Fruit fly (Drosophila melanogaster): ENCODE results near the gene Ir7a.

Gene Ir7a

dm6 chrX:7721905-7722304 lies 42.9 kb upstream of the Ir7a start, which contains the start of gene Hira (continued):
- peak; percentile 9 for TF ChIP-seq CG2120 (GFP tag; optimal IDR thresholded peaks at IDR 0.05)
- TF ChIP-seq sug (tag; optimal IDR thresholded peaks at IDR 0.05): peak; percentile 21
- TF ChIP-seq CG10267 (tag; optimal IDR thresholded peaks at IDR 0.05): peak; percentile 42
- TF ChIP-seq p53 (GFP tag; optimal IDR thresholded peaks at IDR 0.05): no peak

- TF ChIP-seq tin (GFP tag; optimal IDR thresholded peaks at IDR 0.05): peak; percentile 47
- TF ChIP-seq CG7372 (GFP tag; IDR thresholded peaks at IDR 0.05): 0 out of 2 replicates have a peak, but pooled peaks have one; percentile 25
- TF ChIP-seq aop (GFP tag; IDR thresholded peaks at IDR 0.05): no peak
- TF ChIP-seq gsb (GFP tag; IDR thresholded peaks at IDR 0.05): no peak
- peak; percentile 31 for TF ChIP-seq CG18764 (GFP tag; optimal IDR thresholded peaks at IDR 0.05)
- TF ChIP-seq Xrp1 (GFP tag; IDR thresholded peaks at IDR 0.05): peak; percentile 9; the same call in 1 of the 2 replicates
- TF ChIP-seq Sin3A (optimal IDR thresholded peaks at IDR 0.05): peak; percentile 47
- 0 out of 3 replicates have a peak, but pooled peaks have one; percentile 55 for TF ChIP-seq vnd (GFP tag; IDR thresholded peaks at IDR 0.05; ENCODE audit: partially characterized antibody)
- TF ChIP-seq Dref (GFP tag; IDR thresholded peaks at IDR 0.05): peak; percentile 70
- TF ChIP-seq lola (GFP tag; optimal IDR thresholded peaks at IDR 0.05): peak in 1 of 3 experiments; percentile 53
- TF ChIP-seq CG12104 (GFP tag; optimal IDR thresholded peaks at IDR 0.05): peak; percentile 77
- TF ChIP-seq CG11504 (tag; optimal IDR thresholded peaks at IDR 0.05): no peak
- no peak for TF ChIP-seq psq (GFP tag; optimal IDR thresholded peaks at IDR 0.05)
- TF ChIP-seq Optix (GFP tag; IDR thresholded peaks at IDR 0.05): no peak
- peak; percentile 30 for TF ChIP-seq CG33557 (GFP tag; optimal IDR thresholded peaks at IDR 0.05)
- TF ChIP-seq knrl (GFP tag; IDR thresholded peaks at IDR 0.05; ENCODE audit: partially characterized antibody): peak; percentile 62; the same call in 2 of the 3 replicates
- no peak for TF ChIP-seq zf30C (GFP tag; optimal IDR thresholded peaks at IDR 0.05)
- no peak for TF ChIP-seq Dip2 (GFP tag; IDR thresholded peaks at IDR 0.05)
- TF ChIP-seq sna (GFP tag; IDR thresholded peaks at IDR 0.05; ENCODE audit: partially characterized antibody): 0 out of 2 replicates have a peak, but pooled peaks have one; percentile 21
- no peak for TF ChIP-seq Side (GFP tag; optimal IDR thresholded peaks at IDR 0.05)
- TF ChIP-seq ac (GFP tag; optimal IDR thresholded peaks at IDR 0.05): no peak
- 0 out of 2 replicates have a peak, but pooled peaks have one; percentile 33 for TF ChIP-seq klu (GFP tag; IDR thresholded peaks at IDR 0.05)
- TF ChIP-seq CG9727 (GFP tag; optimal IDR thresholded peaks at IDR 0.05): peak; percentile 70
- no peak for TF ChIP-seq ato (GFP tag; IDR thresholded peaks at IDR 0.05; ENCODE audit: partially characterized antibody)
- peak; percentile 11 for TF ChIP-seq CG8944 (GFP tag; optimal IDR thresholded peaks at IDR 0.05)
- no peak for TF ChIP-seq CG13894 (tag; optimal IDR thresholded peaks at IDR 0.05)
- no peak for TF ChIP-seq CG18599 (GFP tag; optimal IDR thresholded peaks at IDR 0.05)
- peak; percentile 77 for TF ChIP-seq MBD-R2 (GFP tag; IDR thresholded peaks at IDR 0.05)
- no peak for TF ChIP-seq br (optimal IDR thresholded peaks at IDR 0.05)
- no peak for TF ChIP-seq CG11560 (tag; IDR thresholded peaks at IDR 0.05)
- no peak for TF ChIP-seq H15 (GFP tag; IDR thresholded peaks at IDR 0.05)
- peak; percentile 43 for TF ChIP-seq CG17186 (GFP tag; optimal IDR thresholded peaks at IDR 0.05)
- no peak for TF ChIP-seq trh (GFP tag; optimal IDR thresholded peaks at IDR 0.05)
- peak; percentile 69 for TF ChIP-seq CG18262 (tag; optimal IDR thresholded peaks at IDR 0.05)
- no peak for TF ChIP-seq Hey (tag; optimal IDR thresholded peaks at IDR 0.05)
- TF ChIP-seq stwl (tag; optimal IDR thresholded peaks at IDR 0.05): peak; percentile 1
- TF ChIP-seq CG31441 (GFP tag; IDR thresholded peaks at IDR 0.05): no peak; the same call in 1 of the 2 replicates
- TF ChIP-seq Atf-2 (GFP tag; optimal IDR thresholded peaks at IDR 0.05): no peak
- TF ChIP-seq E2f1 (GFP tag; IDR thresholded peaks at IDR 0.05): 0 out of 2 replicates have a peak, but pooled peaks have one; percentile 0
- peak; percentile 26; the same call in 1 of the 3 replicates for TF ChIP-seq CG14860 (GFP tag; IDR thresholded peaks at IDR 0.05; ENCODE audit: partially characterized antibody)
- TF ChIP-seq Fer1 (GFP tag; optimal IDR thresholded peaks at IDR 0.05): no peak
- no peak for TF ChIP-seq al (GFP tag; IDR thresholded peaks at IDR 0.05)
- TF ChIP-seq Scr (GFP tag; IDR thresholded peaks at IDR 0.05; ENCODE audit: partially characterized antibody): peak; percentile 72
These were observed 36.3 kb upstream of the Ir7a start, which contains the start of the genes NELF-B and CG12155 for dm6 chrX:7728251-7729164. TSS of gene NELF-B (minus strand) at chrX:7728361. TSS of gene CG12155 (plus strand) at chrX:7728755.
